Worm (Caenorhabditis elegans) whole organism, L4/young adult: ENCODE results near the gene ant-1.3.

ENCODE experiments used
- W03F9.2 ChIP-seq: fragments of 150-350 bp; optimal IDR thresholded peaks from 2 replicates; lab custom pipeline; 2014; ENCODE audit warnings: missing biosample characterization, missing genetic modification characterization
- dao-5 ChIP-seq: sonication (generic microtip); optimal IDR thresholded peaks from 2 replicates; lab custom pipeline; 2016; ENCODE audit warnings: missing genotype, missing genetic modification characterization, moderate library complexity, missing compliant biosample characterization
- him-1 ChIP-seq: sonication (generic microtip); optimal IDR thresholded peaks from 2 replicates; lab custom pipeline; 2016; ENCODE audit warnings: missing genotype, missing genetic modification reagents, missing genetic modification characterization, missing compliant biosample characterization

DNA sequence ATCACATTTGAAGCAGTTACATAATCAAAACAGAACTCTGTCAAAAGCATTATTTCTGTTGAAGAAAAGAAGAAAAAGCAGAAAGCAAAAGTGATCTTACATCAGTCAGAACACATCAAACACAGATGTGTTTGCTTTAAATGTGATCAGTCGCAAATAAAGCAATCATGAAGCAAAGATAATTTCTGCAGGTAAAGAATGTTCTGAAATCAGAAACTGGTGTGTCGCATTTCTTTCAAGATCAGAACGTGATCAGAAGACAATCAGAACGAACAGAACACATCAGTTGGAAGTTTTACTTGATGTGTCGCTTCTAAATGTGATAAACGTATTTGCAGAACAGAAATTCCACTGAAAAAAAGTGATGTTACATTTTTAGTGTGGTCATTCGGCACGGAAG, 10.0 kb downstream of the ant-1.3 start:
- TF ChIP-seq W03F9.2 (tag; lab: Kevin White, UChicago) (no peak), him-1 (no peak), dao-5 (tag; lab: Kevin White, UChicago) (no peak)
